Fruit fly (Drosophila melanogaster): ENCODE measurements around the gene CG15219.
A peak's percentile ranks its signal among the peaks of the same experiment; 100 is the strongest.

Gene CG15219

DNA sequence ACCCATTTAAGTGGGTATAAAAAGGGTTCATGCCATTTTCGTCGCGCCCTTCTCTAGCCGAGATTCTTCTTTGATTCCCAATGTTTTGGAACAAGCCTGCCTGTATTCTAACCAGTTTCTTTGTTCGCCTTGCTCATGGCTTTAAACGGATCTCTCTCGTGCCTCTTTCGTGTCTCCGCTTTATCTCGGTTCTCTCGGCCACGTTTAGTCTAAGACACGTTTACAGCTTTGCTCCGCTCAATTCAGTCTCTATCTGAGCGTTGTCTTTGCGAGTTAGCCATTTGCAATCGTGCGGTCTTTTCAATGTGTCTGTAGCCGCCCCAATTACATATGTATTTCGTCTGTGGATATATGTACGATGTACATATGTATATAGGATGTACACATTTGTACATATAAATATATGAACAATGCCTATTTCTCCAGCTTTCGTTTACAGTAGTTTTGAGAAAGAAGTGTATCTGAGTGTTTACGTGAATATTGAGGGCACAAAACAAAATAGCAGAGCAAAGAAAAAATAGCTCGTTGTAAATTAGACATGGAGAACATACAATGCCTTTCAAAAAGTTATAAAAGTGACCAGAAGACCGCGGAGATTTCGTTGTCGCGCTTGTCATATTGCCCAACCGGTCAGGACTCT, 28.9 kb upstream of the CG15219 start (continued):
- TF ChIP-seq dac (GFP tag; optimal IDR thresholded peaks at IDR 0.05) = no peak
- TF ChIP-seq CG9139 (GFP tag; optimal IDR thresholded peaks at IDR 0.05) = peak; percentile 18
- no peak for TF ChIP-seq salr (GFP tag; optimal IDR thresholded peaks at IDR 0.05)
- TF ChIP-seq CG6854 (GFP tag; optimal IDR thresholded peaks at IDR 0.05) = peak; percentile 3
- TF ChIP-seq CG3919 (GFP tag; optimal IDR thresholded peaks at IDR 0.05) = no peak
- TF ChIP-seq CG31627 (GFP tag; optimal IDR thresholded peaks at IDR 0.05) = no peak
- no peak for TF ChIP-seq CG7368 (GFP tag; optimal IDR thresholded peaks at IDR 0.05)
- TF ChIP-seq vri (GFP tag; optimal IDR thresholded peaks at IDR 0.05) = peak; percentile 24
- no peak for TF ChIP-seq spab (GFP tag; optimal IDR thresholded peaks at IDR 0.05)
- peak; percentile 52; the same call in 1 of the 3 replicates for TF ChIP-seq CG8119 (GFP tag; IDR thresholded peaks at IDR 0.05)
- no peak for TF ChIP-seq OdsH (GFP tag; optimal IDR thresholded peaks at IDR 0.05)
- TF ChIP-seq CG16779 (tag; optimal IDR thresholded peaks at IDR 0.05) = no peak
- TF ChIP-seq fd85E (GFP tag; optimal IDR thresholded peaks at IDR 0.05) = no peak
- TF ChIP-seq CG10631 (GFP tag; optimal IDR thresholded peaks at IDR 0.05) = no peak
- TF ChIP-seq Eip93F (GFP tag; optimal IDR thresholded peaks at IDR 0.05) = no peak
- no peak for TF ChIP-seq CG6792 (GFP tag; optimal IDR thresholded peaks at IDR 0.05)
- no peak for TF ChIP-seq CG8632 (GFP tag; optimal IDR thresholded peaks at IDR 0.05)

DNA sequence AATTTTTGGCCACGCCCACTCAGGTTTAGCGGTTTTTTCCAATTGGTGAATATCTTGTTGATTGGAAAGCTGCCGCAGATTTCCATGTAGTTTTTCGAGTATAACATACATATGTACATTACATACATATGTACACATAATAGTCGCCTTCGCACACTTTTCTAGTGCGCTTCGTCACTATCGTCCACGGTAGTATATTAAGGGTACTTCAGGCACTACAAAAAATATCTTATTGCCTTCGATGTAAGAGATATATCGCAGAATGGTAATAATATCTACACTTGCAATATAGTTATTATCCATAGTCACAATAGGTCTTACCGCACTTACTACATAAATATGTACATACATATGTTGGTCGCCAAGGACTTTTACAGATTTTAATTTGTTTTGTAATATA, 27.7 kb upstream of the CG15219 start:
- TF ChIP-seq CG32006 (GFP tag; optimal IDR thresholded peaks at IDR 0.05) = peak; percentile 36
- peak; percentile 58 for TF ChIP-seq Eip78C (GFP tag)
- no peak for TF ChIP-seq CG11294 (GFP tag; IDR thresholded peaks at IDR 0.05)

DNA sequence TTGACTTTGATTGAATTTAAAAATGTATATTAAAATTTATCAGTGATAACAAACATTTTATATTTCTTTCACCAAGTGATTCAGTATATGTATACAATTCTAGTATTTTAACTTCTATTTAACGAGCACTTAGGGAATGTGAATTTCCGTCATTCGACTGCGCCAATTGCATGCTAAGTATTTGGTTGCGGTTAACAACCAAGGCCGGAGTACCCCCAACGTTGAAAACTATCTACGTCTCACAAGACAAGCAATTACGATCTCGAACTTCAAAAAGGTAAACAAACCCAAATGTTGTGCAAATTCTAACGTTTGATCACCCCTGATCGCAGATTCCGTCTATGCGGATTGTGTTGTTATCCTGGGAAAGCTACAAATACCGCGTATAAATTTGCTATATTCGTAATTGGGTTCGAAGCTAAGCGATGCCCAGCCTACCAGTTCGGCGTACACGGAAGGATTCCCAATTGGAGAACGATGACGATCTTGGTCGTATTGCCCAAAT, 25.9 kb upstream of the CG15219 start, which contains the start of gene CG42748:
Gene CG42748 (plus strand): TSS at position 51 of the 505 bp plus-strand sequence.
- TF ChIP-seq ss (GFP tag; optimal IDR thresholded peaks at IDR 0.05) (peak in 1 of 2 experiments; percentile 11), esn (GFP tag; optimal IDR thresholded peaks at IDR 0.05) (peak; percentile 14), CG11294 (GFP tag; IDR thresholded peaks at IDR 0.05) (no peak), fd59A (GFP tag; optimal IDR thresholded peaks at IDR 0.05) (no peak), CG3919 (GFP tag; optimal IDR thresholded peaks at IDR 0.05) (no peak), pdm3 (GFP tag; optimal IDR thresholded peaks at IDR 0.05) (peak; percentile 8), Eip93F (GFP tag; optimal IDR thresholded peaks at IDR 0.05) (no peak), lz (GFP tag; optimal IDR thresholded peaks at IDR 0.05) (peak; percentile 17), CG3032 (tag; optimal IDR thresholded peaks at IDR 0.05) (peak; percentile 13), Smox (GFP tag; optimal IDR thresholded peaks at IDR 0.05) (no peak), salr (GFP tag; optimal IDR thresholded peaks at IDR 0.05) (no peak), CG4318 (GFP tag; optimal IDR thresholded peaks at IDR 0.05) (no peak), Hr39 (GFP tag; optimal IDR thresholded peaks at IDR 0.05) (peak; percentile 22), CG6163 (GFP tag; IDR thresholded peaks at IDR 0.05) (no peak), fd85E (GFP tag; optimal IDR thresholded peaks at IDR 0.05) (no peak), CG15336 (GFP tag; IDR thresholded peaks at IDR 0.05) (no peak), CG34406 (GFP tag; optimal IDR thresholded peaks at IDR 0.05) (no peak), CG9139 (GFP tag; optimal IDR thresholded peaks at IDR 0.05) (no peak), fkh (GFP tag; optimal IDR thresholded peaks at IDR 0.05) (peak; percentile 42), topi (GFP tag; optimal IDR thresholded peaks at IDR 0.05) (no peak)

DNA sequence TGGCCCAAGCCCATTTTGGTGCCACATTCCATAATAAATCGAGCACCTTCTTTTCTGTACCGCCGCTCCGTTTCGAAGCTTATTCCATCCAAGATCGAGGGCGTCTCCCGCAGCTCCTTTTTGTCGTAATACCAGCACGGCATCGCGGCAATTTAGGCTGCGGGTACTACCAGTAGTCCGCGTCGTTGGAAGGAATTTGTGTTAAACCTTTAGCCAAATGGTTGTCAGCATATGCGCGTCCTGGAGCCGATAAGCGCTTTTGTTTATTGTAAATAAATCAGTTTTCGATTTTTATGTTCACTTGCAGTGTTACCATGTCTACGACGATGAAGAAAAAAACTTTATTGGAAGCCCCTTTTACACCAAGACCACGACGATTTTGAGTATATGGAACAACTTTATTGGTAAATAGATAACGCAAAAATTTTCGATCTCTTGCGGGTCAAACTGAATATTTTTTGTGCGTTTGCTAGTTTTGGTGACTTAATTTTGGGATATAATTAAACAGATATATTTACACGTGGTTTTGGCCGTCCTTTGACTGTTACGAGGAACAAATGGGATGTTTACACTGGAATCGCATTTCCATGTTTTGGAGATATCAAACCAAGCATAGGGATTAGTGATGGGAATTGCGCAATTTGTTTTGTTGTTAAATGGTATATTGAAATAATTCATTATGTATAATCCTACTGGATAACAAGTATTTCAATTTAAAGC, 24.4 kb upstream of the CG15219 start, which contains the start of gene CycK:
Gene CycK (minus strand): TSS at position 562 of the 720 bp plus-strand sequence.
- TF ChIP-seq achi (GFP tag; optimal IDR thresholded peaks at IDR 0.05) = peak; percentile 15
- TF ChIP-seq CG10631 (GFP tag; optimal IDR thresholded peaks at IDR 0.05) = peak; percentile 1
- no peak for TF ChIP-seq CG10669 (GFP tag; optimal IDR thresholded peaks at IDR 0.05)
- TF ChIP-seq topi (GFP tag; optimal IDR thresholded peaks at IDR 0.05) = peak; percentile 10
- no peak for TF ChIP-seq acj6 (GFP tag; optimal IDR thresholded peaks at IDR 0.05)
- TF ChIP-seq CG31627 (GFP tag; optimal IDR thresholded peaks at IDR 0.05) = peak; percentile 30
- peak; percentile 14 for TF ChIP-seq cyc (GFP tag; optimal IDR thresholded peaks at IDR 0.05)
- peak; percentile 25 for TF ChIP-seq Hr4 (GFP tag; optimal IDR thresholded peaks at IDR 0.05)
- TF ChIP-seq CG3032 (tag; optimal IDR thresholded peaks at IDR 0.05) = peak; percentile 3
- peak; percentile 4 for TF ChIP-seq OdsH (GFP tag; optimal IDR thresholded peaks at IDR 0.05)
- TF ChIP-seq svp (GFP tag) = peak; percentile 55
- no peak for TF ChIP-seq Eip75B (GFP tag; optimal IDR thresholded peaks at IDR 0.05)
- TF ChIP-seq Hr39 (GFP tag; optimal IDR thresholded peaks at IDR 0.05) = peak; percentile 33
- TF ChIP-seq CG32006 (GFP tag; optimal IDR thresholded peaks at IDR 0.05) = peak; percentile 34
- TF ChIP-seq lz (GFP tag; optimal IDR thresholded peaks at IDR 0.05) = peak; percentile 18
- TF ChIP-seq Eip78C (GFP tag) = peak; percentile 60
- TF ChIP-seq Smox (GFP tag; optimal IDR thresholded peaks at IDR 0.05) = peak; percentile 20
- TF ChIP-seq dac (GFP tag; optimal IDR thresholded peaks at IDR 0.05) = no peak
- peak; percentile 10 for TF ChIP-seq fkh (GFP tag; optimal IDR thresholded peaks at IDR 0.05)
- no peak for TF ChIP-seq net (GFP tag; optimal IDR thresholded peaks at IDR 0.05)
- TF ChIP-seq CG9139 (GFP tag; optimal IDR thresholded peaks at IDR 0.05) = no peak

All from whole organism, prepupa.